2 worm cellular contexts compared by ENCODE assay signal in genomic region chrII:4650072-4650471, ce11.
TF ChIP-seq lines count a peak whose summit lies in the region.

No protein-coding gene starts in this region.

TF ChIP-seq in whole organism, late embryonic, 69 proteins besides CTCF, POLR2A, EP300 and RAD21:
- TF ChIP-seq mec-3 (tag; optimal IDR thresholded peaks at IDR 0.05; lab: Kevin White, UChicago; ENCODE audit: borderline replicate concordance) = no peak
- no peak for TF ChIP-seq ama-1 (optimal IDR thresholded peaks at IDR 0.05; lab: Kevin White, UChicago)
- TF ChIP-seq pha-4 (tag; optimal IDR thresholded peaks at IDR 0.05; lab: Kevin White, UChicago) = no peak
- no peak for TF ChIP-seq odd-2 (tag; optimal IDR thresholded peaks at IDR 0.05; lab: Kevin White, UChicago)
- TF ChIP-seq F13H6.1 (tag; optimal IDR thresholded peaks at IDR 0.05; lab: Kevin White, UChicago) = no peak
- TF ChIP-seq pax-1 (tag; optimal IDR thresholded peaks at IDR 0.05; lab: Kevin White, UChicago) = peak; percentile 8
- TF ChIP-seq ceh-31 (tag; optimal IDR thresholded peaks at IDR 0.05; lab: Kevin White, UChicago) = no peak
- TF ChIP-seq fax-1 (tag; optimal IDR thresholded peaks at IDR 0.05; lab: Kevin White, UChicago) = no peak

TF ChIP-seq in whole organism, mixed stage, embryonic, 35 proteins besides CTCF, POLR2A, EP300 and RAD21:
- TF ChIP-seq ztf-11 (tag; optimal IDR thresholded peaks at IDR 0.05; lab: Kevin White, UChicago) (no peak), hlh-1 (tag; optimal IDR thresholded peaks at IDR 0.05; lab: Kevin White, UChicago) (peak; percentile 31), zip-8 (tag; optimal IDR thresholded peaks at IDR 0.05; lab: Kevin White, UChicago) (no peak)
